Worm (Caenorhabditis elegans) whole organism, L1 larva: ENCODE measurements around the gene fbxa-215.

ENCODE experiments used
- C04F5.9 ChIP-seq: sonication (generic microtip); optimal IDR thresholded peaks from 2 replicates; lab custom pipeline; 2016; ENCODE audit warnings: missing genetic modification characterization, missing compliant biosample characterization
- C34B4.2 ChIP-seq: sonication (generic microtip); optimal IDR thresholded peaks from 2 replicates; lab custom pipeline; 2017; ENCODE audit warnings: mild to moderate bottlenecking, missing genetic modification characterization, missing compliant biosample characterization
- F16B12.6 ChIP-seq: fragments of 150-350 bp; optimal IDR thresholded peaks from 2 replicates; lab custom pipeline; 2014; ENCODE audit warnings: missing biosample characterization, missing genetic modification characterization
- alr-1 ChIP-seq: fragments of 200-800 bp; sonication (Bioruptor generic); optimal IDR thresholded peaks from 2 replicates; lab custom pipeline; 2018; ENCODE audit warnings: borderline replicate concordance, mild to moderate bottlenecking, missing genetic modification characterization, missing compliant biosample characterization
- aly-2 ChIP-seq: fragments of 150-350 bp; optimal IDR thresholded peaks from 2 replicates; lab custom pipeline; 2014; ENCODE audit warnings: missing biosample characterization, missing genetic modification characterization
- ceh-63 ChIP-seq: fragments of 200-800 bp; sonication (Bioruptor generic); optimal IDR thresholded peaks from 2 replicates; lab custom pipeline; 2018; ENCODE audit warnings: mild to moderate bottlenecking, missing genetic modification characterization, missing compliant biosample characterization
- ceh-82 ChIP-seq, 3 experiments: fragments of 150-350 bp in 1 of 3; sonication (generic microtip) in 2 of 3; optimal IDR thresholded peaks; 2 replicates each; lab custom pipeline; 2014 to 2017; ENCODE audit warnings: missing biosample characterization in 3 of 3, missing genetic modification characterization in 3 of 3
- dpl-1 ChIP-seq, 3 experiments: fragments of 150-350 bp in 2 of 3; sonication (generic microtip) in 1 of 3; optimal IDR thresholded peaks; 2 replicates each; lab custom pipeline; 2014 to 2017; ENCODE audit warnings: missing biosample characterization in 3 of 3, missing genetic modification characterization in 3 of 3, missing genetic modification reagents in 3 of 3
- dsc-1 ChIP-seq: sonication (generic microtip); optimal IDR thresholded peaks from 2 replicates; lab custom pipeline; 2016; ENCODE audit warnings: mild to moderate bottlenecking, missing genetic modification characterization, missing compliant biosample characterization
- efl-1 ChIP-seq, 4 experiments: fragments of 150-350 bp; optimal IDR thresholded peaks in 3 of 4; peaks in 1 of 4; 1 replicate in 1 of 4; 2 replicates in 3 of 4; lab custom pipeline; 2014; ENCODE audit warnings: missing biosample characterization in 2 of 4, missing genetic modification characterization in 2 of 4, missing genetic modification reagents in 2 of 4
- efl-3 ChIP-seq: fragments of 200-800 bp; sonication (Bioruptor generic); optimal IDR thresholded peaks from 2 replicates; lab custom pipeline; 2018; ENCODE audit warnings: mild to moderate bottlenecking, missing genetic modification characterization, missing compliant biosample characterization
- egl-13 ChIP-seq: sonication (generic microtip); optimal IDR thresholded peaks from 2 replicates; lab custom pipeline; 2016; ENCODE audit warnings: missing genotype, missing genetic modification reagents, missing genetic modification characterization, missing compliant biosample characterization
- elt-3 ChIP-seq, 6 experiments: fragments of 150-350 bp in 1 of 6; sonication (generic microtip); optimal IDR thresholded peaks; 2 replicates each; lab custom pipeline; 2017 to 2018; ENCODE audit warnings: missing biosample characterization in 6 of 6, missing genetic modification characterization in 6 of 6, inconsistent platforms in 1 of 6
- fkh-10 ChIP-seq: sonication (generic microtip); optimal IDR thresholded peaks from 2 replicates; lab custom pipeline; 2017; ENCODE audit warnings: missing biosample characterization, missing genetic modification reagents, missing genetic modification characterization
- fos-1 ChIP-seq: fragments of 150-350 bp; optimal IDR thresholded peaks from 2 replicates; lab custom pipeline; 2014; ENCODE audit warnings: missing biosample characterization, missing genetic modification characterization
- grh-1 ChIP-seq: fragments of 200-800 bp; sonication (Bioruptor generic); IDR thresholded peaks from 2 replicates; pipeline ENCODE4 v1.3.6; 2022; ENCODE audit warnings: missing genetic modification reagents, missing genetic modification characterization, missing compliant biosample characterization
- hlh-17 ChIP-seq: fragments of 200-800 bp; sonication (Bioruptor generic); optimal IDR thresholded peaks from 2 replicates; lab custom pipeline; 2018; ENCODE audit warnings: missing genetic modification characterization, mild to moderate bottlenecking, missing compliant biosample characterization, moderate library complexity, borderline replicate concordance
- hlh-4 ChIP-seq: sonication (generic microtip); optimal IDR thresholded peaks from 2 replicates; lab custom pipeline; 2016; ENCODE audit warnings: mild to moderate bottlenecking, missing genetic modification characterization, missing compliant biosample characterization
- hpl-2 ChIP-seq: fragments of 150-350 bp; optimal IDR thresholded peaks from 2 replicates; lab custom pipeline; 2014; ENCODE audit warnings: missing biosample characterization, missing genetic modification reagents, missing genetic modification characterization
- irx-1 ChIP-seq: sonication (generic microtip); optimal IDR thresholded peaks from 2 replicates; lab custom pipeline; 2016; ENCODE audit warnings: missing genetic modification characterization, missing compliant biosample characterization
- jun-1 ChIP-seq: fragments of 150-350 bp; optimal IDR thresholded peaks from 2 replicates; lab custom pipeline; 2014; ENCODE audit warnings: missing biosample characterization, missing genetic modification reagents, missing genetic modification characterization
- lin-14 ChIP-seq: fragments of 200-800 bp; sonication (Bioruptor generic); optimal IDR thresholded peaks from 2 replicates; lab custom pipeline; 2018; ENCODE audit warnings: mild to moderate bottlenecking, missing genetic modification characterization, moderate library complexity, missing compliant biosample characterization
- lin-35 ChIP-seq, 2 experiments: fragments of 150-350 bp; optimal IDR thresholded peaks; 2 replicates each; lab custom pipeline; 2014; ENCODE audit warnings: missing biosample characterization in 2 of 2, missing genetic modification characterization in 2 of 2, missing genetic modification reagents in 2 of 2
- lin-39 ChIP-seq: fragments of 150-350 bp; optimal IDR thresholded peaks from 2 replicates; lab custom pipeline; 2014; ENCODE audit warnings: missing biosample characterization, missing genetic modification reagents, missing genetic modification characterization
- lir-3 ChIP-seq: sonication (generic microtip); optimal IDR thresholded peaks from 2 replicates; lab custom pipeline; 2016; ENCODE audit warnings: mild to moderate bottlenecking, missing genetic modification characterization, moderate library complexity, missing compliant biosample characterization; ENCODE audit not compliant: poor library complexity
- mab-9 ChIP-seq: fragments of 200-800 bp; sonication (Bioruptor generic); IDR thresholded peaks from 2 replicates; pipeline ENCODE4 v1.3.6; 2022; ENCODE audit warnings: missing genetic modification reagents, missing genetic modification characterization, missing compliant biosample characterization
- mdl-1 ChIP-seq, 2 experiments: fragments of 150-350 bp; optimal IDR thresholded peaks; 2 replicates each; lab custom pipeline; 2014 to 2017; ENCODE audit warnings: missing biosample characterization in 2 of 2, missing genetic modification characterization in 2 of 2, inconsistent platforms in 1 of 2
- mef-2 ChIP-seq: fragments of 150-350 bp; optimal IDR thresholded peaks from 2 replicates; lab custom pipeline; 2014; ENCODE audit warnings: missing biosample characterization, missing genetic modification characterization
- nhr-12 ChIP-seq: sonication (generic microtip); optimal IDR thresholded peaks from 2 replicates; lab custom pipeline; 2017; ENCODE audit warnings: missing biosample characterization, missing genetic modification characterization
- nhr-20 ChIP-seq: sonication (generic microtip); optimal IDR thresholded peaks from 2 replicates; lab custom pipeline; 2016; ENCODE audit warnings: mild to moderate bottlenecking, missing genetic modification characterization, missing compliant biosample characterization
- nhr-28 ChIP-seq: fragments of 150-350 bp; optimal IDR thresholded peaks from 2 replicates; lab custom pipeline; 2014; ENCODE audit warnings: missing biosample characterization, missing genetic modification characterization
- nhr-71 ChIP-seq: sonication (generic microtip); optimal IDR thresholded peaks from 2 replicates; lab custom pipeline; 2016; ENCODE audit warnings: mild to moderate bottlenecking, missing genetic modification characterization, moderate library complexity, missing compliant biosample characterization
- nhr-76 ChIP-seq: sonication (generic microtip); optimal IDR thresholded peaks from 2 replicates; lab custom pipeline; 2017; ENCODE audit warnings: missing biosample characterization, missing genetic modification characterization
- nhr-77 ChIP-seq: fragments of 150-350 bp; optimal IDR thresholded peaks from 2 replicates; lab custom pipeline; 2014; ENCODE audit warnings: missing biosample characterization, missing genetic modification characterization
- nhr-84 ChIP-seq: sonication (generic microtip); optimal IDR thresholded peaks from 2 replicates; lab custom pipeline; 2017; ENCODE audit warnings: missing biosample characterization, missing genetic modification characterization
- nhr-90 ChIP-seq: sonication (generic microtip); optimal IDR thresholded peaks from 2 replicates; lab custom pipeline; 2016; ENCODE audit warnings: mild to moderate bottlenecking, missing genetic modification characterization, missing compliant biosample characterization; ENCODE audit not compliant: poor library complexity
- pqm-1 ChIP-seq: sonication (generic microtip); optimal IDR thresholded peaks from 3 replicates; lab custom pipeline; 2017; ENCODE audit warnings: missing biosample characterization, missing genetic modification characterization
- snpc-4 ChIP-seq: fragments of 150-350 bp; optimal IDR thresholded peaks from 2 replicates; lab custom pipeline; 2014; ENCODE audit warnings: missing biosample characterization, missing genetic modification characterization
- sptf-1 ChIP-seq: fragments of 150-350 bp; optimal IDR thresholded peaks from 2 replicates; lab custom pipeline; 2014; ENCODE audit warnings: missing biosample characterization, missing genetic modification characterization
- sup-37 ChIP-seq: fragments of 200-800 bp; sonication (Bioruptor generic); optimal IDR thresholded peaks from 2 replicates; lab custom pipeline; 2018; ENCODE audit warnings: mild to moderate bottlenecking, missing genetic modification characterization, missing compliant biosample characterization
- unc-30 ChIP-seq: sonication (generic microtip); optimal IDR thresholded peaks from 2 replicates; lab custom pipeline; 2017; ENCODE audit warnings: missing biosample characterization, missing genetic modification characterization
- unc-62 ChIP-seq: fragments of 150-350 bp; optimal IDR thresholded peaks from 2 replicates; lab custom pipeline; 2014; ENCODE audit warnings: missing biosample characterization, missing genetic modification reagents, missing genetic modification characterization
- unc-86 ChIP-seq: sonication (generic microtip); optimal IDR thresholded peaks from 2 replicates; lab custom pipeline; 2016; ENCODE audit warnings: missing genetic modification characterization, missing compliant biosample characterization
- xbp-1 ChIP-seq: sonication (generic microtip); optimal IDR thresholded peaks from 2 replicates; lab custom pipeline; 2016; ENCODE audit warnings: missing genetic modification characterization, missing compliant biosample characterization
- zag-1 ChIP-seq: fragments of 150-350 bp; optimal IDR thresholded peaks from 2 replicates; lab custom pipeline; 2014; ENCODE audit warnings: missing biosample characterization, missing genetic modification characterization
- ztf-4 ChIP-seq: fragments of 150-350 bp; optimal IDR thresholded peaks from 2 replicates; lab custom pipeline; 2014; ENCODE audit warnings: missing biosample characterization, missing genetic modification characterization

fbxa-215 gene

DNA sequence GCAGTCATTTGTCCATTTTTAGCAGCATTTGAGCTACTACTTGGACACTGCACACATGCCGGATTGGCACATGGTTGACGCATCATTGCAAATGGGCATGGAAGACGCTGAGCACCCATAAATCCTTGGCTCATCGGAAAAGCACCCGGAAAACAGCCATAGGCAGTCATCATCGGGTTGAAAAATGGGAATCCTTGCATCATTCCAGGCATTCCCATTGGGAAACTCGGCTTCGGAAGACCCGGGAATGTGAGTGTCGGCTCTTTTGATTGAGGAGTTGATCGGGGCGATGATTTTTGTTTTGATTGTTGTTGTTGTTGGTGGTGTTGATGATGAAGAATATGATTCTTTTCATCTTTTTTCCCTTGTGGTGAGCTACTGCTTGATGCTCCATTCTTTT is 36.0 kb upstream of the fbxa-215 start:
- no peak for TF ChIP-seq fos-1
- peak; percentile 53; the same call in 1 of the 2 replicates for TF ChIP-seq mab-9 (GFP tag; lab: Robert Waterston, UW)
- TF ChIP-seq lin-14, result peak; percentile 2

DNA sequence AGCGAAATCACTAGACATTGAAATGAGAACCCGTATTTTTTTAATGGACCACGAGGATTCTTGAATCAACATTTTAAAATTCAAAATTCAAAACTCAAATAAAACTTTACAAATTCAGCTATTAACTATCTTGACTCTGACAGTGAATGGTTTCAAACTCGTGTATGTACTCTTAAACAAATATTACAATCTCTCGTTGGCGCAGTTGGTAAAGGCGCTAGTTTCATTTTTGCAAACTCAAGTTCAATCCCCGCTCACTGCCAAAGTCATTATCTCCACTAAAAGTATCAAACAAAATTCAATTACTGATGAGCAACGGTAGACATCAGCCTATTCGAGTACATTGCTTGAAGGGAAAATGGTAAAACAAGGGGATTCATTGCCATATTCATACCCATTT is 34.8 kb upstream of the fbxa-215 start:
- TF ChIP-seq nhr-76 (tag; lab: Kevin White, UChicago), result no peak
- no peak for TF ChIP-seq zag-1 (tag; lab: Kevin White, UChicago)
- no peak for TF ChIP-seq efl-1 (optimal IDR thresholded peaks at IDR 0.05; lab: Kevin White, UChicago)
- TF ChIP-seq efl-1 (GFP tag; optimal IDR thresholded peaks at IDR 0.05 in 1 of 2; lab: Kevin White, UChicago), result peak in 1 of 2 experiments; percentile 10
- no peak for TF ChIP-seq efl-3 (GFP tag; lab: Kevin White, UChicago)
- peak in 1 of 2 experiments; percentile 12 for TF ChIP-seq lin-35 (GFP tag; optimal IDR thresholded peaks at IDR 0.05; lab: Kevin White, UChicago)
- peak; percentile 3 for TF ChIP-seq nhr-90 (tag; lab: Kevin White, UChicago)
- TF ChIP-seq pqm-1, result no peak
- TF ChIP-seq nhr-12 (tag; lab: Kevin White, UChicago), result no peak
- no peak for TF ChIP-seq unc-62
- TF ChIP-seq, all 84 proteins: peak for 3

DNA sequence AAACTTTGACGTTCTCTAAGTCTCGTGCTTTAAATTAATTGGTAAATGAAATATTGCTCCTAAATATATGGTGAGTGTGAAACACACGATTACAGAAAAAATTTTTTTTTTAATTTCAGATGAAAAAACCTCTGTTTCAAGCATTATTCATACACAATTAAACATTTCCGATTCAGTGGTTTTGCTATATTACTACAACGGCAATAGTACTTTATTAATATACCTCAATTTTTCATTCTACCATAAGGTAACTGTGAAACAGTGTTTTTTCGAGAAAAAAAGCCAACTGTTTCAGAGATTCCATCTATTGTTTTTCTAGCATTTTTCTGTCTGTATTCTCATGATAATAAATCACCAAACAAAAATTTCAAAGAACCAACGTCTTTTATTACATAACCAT is 34.1 kb upstream of the fbxa-215 start:
- TF ChIP-seq nhr-28 (no peak), lin-35 (GFP tag; optimal IDR thresholded peaks at IDR 0.05; lab: Kevin White, UChicago) (no peak)

DNA sequence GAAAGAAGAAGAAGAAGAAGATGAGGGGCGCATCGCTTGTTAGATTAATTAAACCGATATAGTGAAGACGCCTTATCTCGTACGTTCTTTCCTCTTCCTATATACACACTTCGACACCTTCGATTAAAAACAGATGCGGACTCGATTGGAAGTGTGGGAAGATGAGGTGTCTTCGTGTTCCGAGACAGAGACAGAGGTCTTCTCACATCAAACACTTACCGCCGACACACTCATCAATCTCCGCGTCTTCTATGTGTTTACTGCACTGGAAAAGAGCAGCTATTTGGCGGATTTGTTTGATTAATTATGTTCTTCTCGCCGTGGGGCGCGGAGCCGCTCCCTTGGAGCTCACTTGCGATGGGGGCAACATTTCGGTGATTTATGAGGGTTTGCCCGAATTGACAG is 32.7 kb upstream of the fbxa-215 start:
- TF ChIP-seq C34B4.2 (tag; lab: Kevin White, UChicago) (no peak), hlh-4 (no peak), ztf-4 (tag; lab: Kevin White, UChicago) (no peak), lin-35 (GFP tag; optimal IDR thresholded peaks at IDR 0.05; lab: Kevin White, UChicago) (no peak), unc-86 (tag; lab: Kevin White, UChicago) (no peak), lir-3 (no peak), sup-37 (GFP tag; lab: Kevin White, UChicago) (no peak), ceh-63 (GFP tag; lab: Kevin White, UChicago) (no peak), F16B12.6 (no peak), hpl-2 (GFP tag; lab: Kevin White, UChicago) (no peak), nhr-77 (tag; lab: Kevin White, UChicago) (no peak), hlh-17 (no peak), efl-3 (GFP tag; lab: Kevin White, UChicago) (no peak), alr-1 (tag; lab: Kevin White, UChicago) (no peak), aly-2 (tag; lab: Kevin White, UChicago) (no peak), fkh-10 (GFP tag; lab: Kevin White, UChicago) (no peak), snpc-4 (tag; lab: Kevin White, UChicago) (no peak), pqm-1 (no peak), nhr-71 (peak; percentile 68), dsc-1 (tag; lab: Kevin White, UChicago) (peak; percentile 93), mef-2 (tag; lab: Kevin White, UChicago) (no peak), C04F5.9 (tag; lab: Kevin White, UChicago) (no peak), nhr-76 (tag; lab: Kevin White, UChicago) (no peak), elt-3 (tag; optimal IDR thresholded peaks at IDR 0.05; lab: Kevin White, UChicago) (no peak), nhr-20 (tag; lab: Kevin White, UChicago) (no peak), unc-30 (tag; lab: Kevin White, UChicago) (no peak), ceh-82 (tag; optimal IDR thresholded peaks at IDR 0.05; lab: Kevin White, UChicago) (no peak), jun-1 (tag; lab: Kevin White, UChicago) (no peak), sptf-1 (tag; lab: Kevin White, UChicago) (no peak), egl-13 (tag; lab: Kevin White, UChicago) (no peak), mdl-1 (tag; optimal IDR thresholded peaks at IDR 0.05; lab: Kevin White, UChicago) (no peak), xbp-1 (tag; lab: Kevin White, UChicago) (no peak), dpl-1 (GFP tag; optimal IDR thresholded peaks at IDR 0.05; lab: Kevin White, UChicago) (no peak), grh-1 (GFP tag; lab: Robert Waterston, UW) (no peak), irx-1 (tag; lab: Kevin White, UChicago) (peak; percentile 30), lin-39 (tag; lab: Kevin White, UChicago) (peak; percentile 83), nhr-12 (tag; lab: Kevin White, UChicago) (no peak), nhr-84 (tag; lab: Kevin White, UChicago) (no peak)
